Fruit fly (Drosophila melanogaster) whole organism, embryonic: Measurements from ENCODE around the gene plx.
A peak's percentile ranks its signal among the peaks of the same experiment; 100 is the strongest.

Experiments
- Blimp-1 ChIP-seq: fragments of 200-800 bp; sonication (Bioruptor generic); optimal IDR thresholded peaks from 3 replicates; lab custom pipeline; 2018; ENCODE audit warnings: missing biosample characterization, missing genetic modification characterization, mild to moderate bottlenecking, moderate library complexity, missing genetic modification reagents
- BtbVII ChIP-seq: fragments of 200-800 bp; sonication (Bioruptor generic); optimal IDR thresholded peaks from 3 replicates; lab custom pipeline; 2017; ENCODE audit warnings: missing biosample characterization, mild to moderate bottlenecking, missing genetic modification characterization
- Bteb2 ChIP-seq: fragments of 200-800 bp; sonication (Bioruptor generic); optimal IDR thresholded peaks from 2 replicates; lab custom pipeline; 2016; ENCODE audit warnings: missing biosample characterization, missing genetic modification characterization
- CG10543 ChIP-seq: fragments of 200-800 bp; sonication (Bioruptor generic); optimal IDR thresholded peaks from 3 replicates; lab custom pipeline; 2017; ENCODE audit warnings: missing biosample characterization, mild to moderate bottlenecking, missing genetic modification characterization, moderate library complexity
- CG11093 ChIP-seq: fragments of 200-800 bp; sonication (Bioruptor generic); IDR thresholded peaks from 3 replicates; pipeline ENCODE4 v1.3.6; 2022; ENCODE audit warnings: missing biosample characterization, missing genetic modification characterization
- CG11695 ChIP-seq: fragments of 200-800 bp; sonication (Bioruptor generic); IDR thresholded peaks from 3 replicates; pipeline ENCODE4 v1.3.6; 2022; ENCODE audit warnings: missing biosample characterization, missing genetic modification characterization
- CG12219 ChIP-seq: fragments of 200-800 bp; sonication (Bioruptor generic); optimal IDR thresholded peaks from 3 replicates; lab custom pipeline; 2018; ENCODE audit warnings: missing biosample characterization, mild to moderate bottlenecking, missing genetic modification characterization
- CG12769 ChIP-seq: fragments of 200-800 bp; sonication (Bioruptor generic); optimal IDR thresholded peaks from 2 replicates; lab custom pipeline; 2019; ENCODE audit warnings: missing biosample characterization, mild to moderate bottlenecking, missing genetic modification characterization, moderate library complexity
- CG15514 ChIP-seq: fragments of 200-800 bp; sonication (Bioruptor generic); optimal IDR thresholded peaks from 3 replicates; lab custom pipeline; 2017; ENCODE audit warnings: missing biosample characterization, missing genetic modification characterization, mild to moderate bottlenecking, moderate library complexity, missing genetic modification reagents
- CG15696 ChIP-seq: fragments of 200-800 bp; sonication (Bioruptor generic); optimal IDR thresholded peaks from 2 replicates; lab custom pipeline; 2019; ENCODE audit warnings: missing biosample characterization, mild to moderate bottlenecking, missing genetic modification characterization, moderate library complexity
- CG17361 ChIP-seq: fragments of 200-800 bp; sonication (Bioruptor generic); IDR thresholded peaks from 3 replicates; pipeline ENCODE4 v1.3.6; 2022; ENCODE audit warnings: missing biosample characterization, missing genetic modification characterization
- CG32767 ChIP-seq: fragments of 200-800 bp; sonication (Bioruptor generic); IDR thresholded peaks from 2 replicates; pipeline ENCODE4 v1.3.6; 2022; ENCODE audit warnings: missing biosample characterization, missing genetic modification characterization
- CG33213 ChIP-seq: fragments of 200-800 bp; sonication (Bioruptor generic); optimal IDR thresholded peaks from 3 replicates; lab custom pipeline; 2016; ENCODE audit warnings: missing biosample characterization, missing genetic modification characterization
- CG3407 ChIP-seq: fragments of 200-800 bp; sonication (Bioruptor generic); optimal IDR thresholded peaks from 2 replicates; lab custom pipeline; 2018; ENCODE audit warnings: missing biosample characterization, mild to moderate bottlenecking, missing genetic modification characterization
- CG4360 ChIP-seq: fragments of 200-800 bp; sonication (Bioruptor generic); IDR thresholded peaks from 2 replicates; pipeline ENCODE4 v1.3.6; 2022; ENCODE audit warnings: missing biosample characterization, missing genetic modification characterization
- CG6254 ChIP-seq: fragments of 200-800 bp; sonication (Bioruptor generic); optimal IDR thresholded peaks from 3 replicates; lab custom pipeline; 2017; ENCODE audit warnings: mild to moderate bottlenecking, missing biosample characterization, missing genetic modification reagents, missing genetic modification characterization
- CG8089 ChIP-seq: fragments of 200-800 bp; sonication (Bioruptor generic); optimal IDR thresholded peaks from 3 replicates; lab custom pipeline; 2016; ENCODE audit warnings: missing biosample characterization, missing genetic modification characterization
- CoRest ChIP-seq: fragments of 200-800 bp; sonication (Bioruptor generic); optimal IDR thresholded peaks from 3 replicates; lab custom pipeline; 2018; ENCODE audit warnings: missing biosample characterization, mild to moderate bottlenecking, missing genetic modification characterization, moderate library complexity
- D19B ChIP-seq: fragments of 200-800 bp; sonication (Bioruptor generic); optimal IDR thresholded peaks from 2 replicates; lab custom pipeline; 2017; ENCODE audit warnings: missing biosample characterization, mild to moderate bottlenecking, missing genetic modification characterization
- Dbx ChIP-seq: fragments of 200-800 bp; sonication (Bioruptor generic); IDR thresholded peaks from 3 replicates; pipeline ENCODE4 v1.3.6; 2022; ENCODE audit warnings: missing biosample characterization, missing genetic modification characterization
- Dfd ChIP-seq, 2 experiments: fragments of >200 bp; optimal IDR thresholded peaks; 2 replicates each; lab custom pipeline; 2017; ENCODE audit warnings: missing biosample characterization in 2 of 2, missing genetic modification characterization in 2 of 2
- Jarid2 ChIP-seq: fragments of 200-800 bp; sonication (Bioruptor generic); optimal IDR thresholded peaks from 3 replicates; lab custom pipeline; 2017; ENCODE audit warnings: mild to moderate bottlenecking, missing biosample characterization, missing genetic modification reagents, missing genetic modification characterization
- Med ChIP-seq: fragments of 200-800 bp; sonication (Bioruptor generic); peaks from one replicate; lab custom pipeline; 2016; ENCODE audit warnings: missing biosample characterization, missing genetic modification characterization, mild to moderate bottlenecking, inconsistent platforms, moderate library complexity
- NC2α ChIP-seq: fragments of 200-800 bp; sonication (Bioruptor generic); optimal IDR thresholded peaks from 2 replicates; lab custom pipeline; 2016; ENCODE audit warnings: missing biosample characterization, missing genetic modification characterization
- Nf-YA ChIP-seq: fragments of 200-800 bp; sonication (Bioruptor generic); IDR thresholded peaks from 2 replicates; pipeline ENCODE4 v1.3.6; 2022; ENCODE audit warnings: missing biosample characterization, missing genetic modification characterization
- Oaz ChIP-seq: fragments of 200-800 bp; sonication (Bioruptor generic); IDR thresholded peaks from 2 replicates; pipeline ENCODE4 v1.3.6; 2022; ENCODE audit warnings: missing biosample characterization, missing genetic modification characterization
- Rfx ChIP-seq: fragments of 200-800 bp; sonication (Bioruptor generic); IDR thresholded peaks from 2 replicates; pipeline ENCODE4 v1.3.6; 2022; ENCODE audit warnings: missing biosample characterization, missing genetic modification characterization
- Side ChIP-seq: fragments of 200-800 bp; sonication (Bioruptor generic); optimal IDR thresholded peaks from 2 replicates; lab custom pipeline; 2016; ENCODE audit warnings: missing biosample characterization, missing genetic modification characterization
- Six4 ChIP-seq: fragments of 200-800 bp; sonication (Bioruptor generic); optimal IDR thresholded peaks from 2 replicates; lab custom pipeline; 2016; ENCODE audit warnings: missing biosample characterization, missing genetic modification characterization
- Stat92E ChIP-seq, 3 experiments: fragments of >200 bp in 2 of 3; fragments of 200-800 bp in 1 of 3; sonication (Bioruptor generic) in 1 of 3; optimal IDR thresholded peaks; 2 replicates each; lab custom pipeline; 2017 to 2019; ENCODE audit warnings: missing biosample characterization in 3 of 3, missing genetic modification characterization in 3 of 3, mild to moderate bottlenecking in 1 of 3, moderate library complexity in 1 of 3
- Taf1 ChIP-seq: fragments of 200-800 bp; sonication (Bioruptor generic); IDR thresholded peaks from 2 replicates; pipeline ENCODE4 v1.3.6; 2022; ENCODE audit warnings: missing biosample characterization, missing genetic modification characterization
- ara ChIP-seq: fragments of 200-800 bp; sonication (Bioruptor generic); IDR thresholded peaks from 2 replicates; pipeline ENCODE4 v1.3.6; 2022; ENCODE audit warnings: missing biosample characterization, missing genetic modification characterization
- ash1 ChIP-seq: fragments of 200-800 bp; sonication (Bioruptor generic); optimal IDR thresholded peaks from 2 replicates; lab custom pipeline; 2018; ENCODE audit warnings: missing biosample characterization, mild to moderate bottlenecking, missing genetic modification characterization
- bcd ChIP-seq: fragments of 200-800 bp; sonication (Bioruptor generic); optimal IDR thresholded peaks from 2 replicates; lab custom pipeline; 2017; ENCODE audit warnings: missing biosample characterization, mild to moderate bottlenecking, missing genetic modification characterization
- bowl ChIP-seq: fragments of 200-800 bp; sonication (Bioruptor generic); IDR thresholded peaks from 2 replicates; pipeline ENCODE4 v1.3.6; 2022; ENCODE audit warnings: missing biosample characterization, missing genetic modification characterization
- crc ChIP-seq: fragments of 200-800 bp; sonication (Bioruptor generic); optimal IDR thresholded peaks from 2 replicates; lab custom pipeline; 2016; ENCODE audit warnings: missing biosample characterization, missing genetic modification characterization
- crp ChIP-seq, 2 experiments: fragments of 200-800 bp; sonication (Bioruptor generic); optimal IDR thresholded peaks; 2 replicates in 1 of 2; 3 replicates in 1 of 2; lab custom pipeline; 2017; ENCODE audit warnings: missing biosample characterization in 2 of 2, missing genetic modification characterization in 2 of 2, mild to moderate bottlenecking in 1 of 2, moderate library complexity in 1 of 2
- gfzf ChIP-seq: fragments of 200-800 bp; sonication (Bioruptor generic); optimal IDR thresholded peaks from 2 replicates; lab custom pipeline; 2016; ENCODE audit warnings: missing biosample characterization, mild to moderate bottlenecking, missing genetic modification characterization, moderate library complexity
- kah ChIP-seq: fragments of 200-800 bp; sonication (Bioruptor generic); optimal IDR thresholded peaks from 2 replicates; lab custom pipeline; 2018; ENCODE audit warnings: missing biosample characterization, mild to moderate bottlenecking, missing genetic modification characterization
- nerfin-2 ChIP-seq: fragments of 200-800 bp; sonication (Bioruptor generic); IDR thresholded peaks from 2 replicates; pipeline ENCODE4 v1.3.6; 2022; ENCODE audit warnings: missing biosample characterization, missing genetic modification characterization; ENCODE audit not compliant: partially characterized antibody
- oc ChIP-seq: fragments of 200-800 bp; sonication (Bioruptor generic); optimal IDR thresholded peaks from 2 replicates; lab custom pipeline; 2018; ENCODE audit warnings: missing biosample characterization, mild to moderate bottlenecking, missing genetic modification characterization, moderate library complexity
- pho ChIP-seq: fragments of 200-800 bp; sonication (Bioruptor generic); optimal IDR thresholded peaks from 2 replicates; lab custom pipeline; 2016; ENCODE audit warnings: missing biosample characterization, missing genetic modification characterization
- repo ChIP-seq: fragments of 200-800 bp; sonication (Bioruptor generic); optimal IDR thresholded peaks from 2 replicates; lab custom pipeline; 2016; ENCODE audit warnings: missing biosample characterization, missing genetic modification characterization
- slou ChIP-seq: fragments of 200-800 bp; sonication (Bioruptor generic); optimal IDR thresholded peaks from 3 replicates; lab custom pipeline; 2016; ENCODE audit warnings: missing biosample characterization, missing genetic modification characterization
- sob ChIP-seq: fragments of 200-800 bp; sonication (Bioruptor generic); IDR thresholded peaks from 2 replicates; pipeline ENCODE4 v1.3.6; 2022; ENCODE audit warnings: missing biosample characterization, missing genetic modification characterization
- trem ChIP-seq: fragments of 200-800 bp; optimal IDR thresholded peaks from 3 replicates; lab custom pipeline; 2019; ENCODE audit warnings: missing biosample characterization, mild to moderate bottlenecking, missing genetic modification characterization, moderate library complexity
- ttk ChIP-seq: fragments of 200-800 bp; sonication (Bioruptor generic); IDR thresholded peaks from 2 replicates; pipeline ENCODE4 v2.1.2; 2022; ENCODE audit warnings: missing biosample characterization, missing genetic modification characterization
- usp ChIP-seq: fragments of >200 bp; optimal IDR thresholded peaks from 2 replicates; lab custom pipeline; 2017; ENCODE audit warnings: missing biosample characterization, missing genetic modification characterization
- zen ChIP-seq: fragments of 200-800 bp; sonication (Bioruptor generic); optimal IDR thresholded peaks from 3 replicates; lab custom pipeline; 2018; ENCODE audit warnings: missing biosample characterization, mild to moderate bottlenecking, missing genetic modification characterization, moderate library complexity

plx gene

DNA sequence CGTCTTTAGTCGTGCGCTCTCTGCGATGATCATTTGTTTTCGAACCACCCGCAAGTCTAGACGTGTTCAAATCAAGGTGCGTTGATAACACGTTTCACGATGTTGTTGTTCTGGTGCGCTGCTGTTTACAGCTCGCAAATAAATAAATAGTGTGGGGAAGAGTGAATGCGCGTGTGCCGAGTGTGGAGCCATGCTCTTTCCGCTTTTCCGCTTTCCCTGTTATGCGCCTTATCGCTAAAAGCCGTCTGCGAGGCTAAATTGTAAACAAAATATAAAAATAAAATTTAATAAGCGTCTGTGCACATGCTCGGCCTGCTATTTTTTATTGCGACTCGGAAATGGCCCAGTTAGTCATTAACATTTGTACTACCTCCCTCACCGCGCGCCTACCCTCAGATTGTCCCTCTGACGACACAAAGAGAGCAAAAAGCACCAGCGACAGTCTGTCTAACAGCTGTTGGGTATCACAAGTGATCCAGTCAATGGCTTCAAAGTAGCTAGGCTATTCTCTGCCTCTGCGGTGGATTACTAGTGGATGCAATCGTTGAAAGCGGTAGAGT, 12.9 kb upstream of the plx start (continued):
- TF ChIP-seq CoRest (tag; lab: Kevin White, UChicago) = peak; percentile 61
- TF ChIP-seq CG4360 (GFP tag; lab: Robert Waterston, UW) = peak; percentile 90
- no peak for TF ChIP-seq CG12769
- peak; percentile 58 for TF ChIP-seq NC2α (GFP tag; lab: Kevin White, UChicago)
- TF ChIP-seq BtbVII (GFP tag; lab: Kevin White, UChicago) = peak; percentile 92
- peak in 1 of 2 experiments; percentile 52 for TF ChIP-seq crp (GFP tag; optimal IDR thresholded peaks at IDR 0.05; lab: Kevin White, UChicago)
- peak; percentile 50; the same call in 1 of the 2 replicates for TF ChIP-seq sob (GFP tag; lab: Robert Waterston, UW)
- TF ChIP-seq CG12219 (GFP tag; lab: Kevin White, UChicago) = peak; percentile 77
- peak; percentile 65 for TF ChIP-seq Jarid2 (GFP tag; lab: Kevin White, UChicago)
- peak; percentile 57 for TF ChIP-seq bcd (GFP tag; lab: Kevin White, UChicago)
- TF ChIP-seq Six4 (GFP tag; lab: Kevin White, UChicago) = peak; percentile 57
- peak in 1 of 3 experiments; percentile 67 for TF ChIP-seq Stat92E (GFP tag; optimal IDR thresholded peaks at IDR 0.05; lab: Kevin White, UChicago)
- peak; percentile 88 for TF ChIP-seq Side (GFP tag; lab: Kevin White, UChicago)
- TF ChIP-seq CG15514 (GFP tag; lab: Kevin White, UChicago) = peak; percentile 72
- peak; percentile 76 for TF ChIP-seq Blimp-1
- no peak for TF ChIP-seq Oaz
- TF ChIP-seq Dfd (GFP tag; optimal IDR thresholded peaks at IDR 0.05; lab: Kevin White, UChicago) = no peak
- TF ChIP-seq repo (GFP tag; lab: Kevin White, UChicago) = peak; percentile 78
- peak; percentile 59 for TF ChIP-seq CG8089 (GFP tag; lab: Kevin White, UChicago)
- TF ChIP-seq trem (tag; lab: Kevin White, UChicago) = peak; percentile 25
- TF ChIP-seq oc = peak; percentile 81
- peak; percentile 63 for TF ChIP-seq Bteb2 (GFP tag; lab: Kevin White, UChicago)
- no peak for TF ChIP-seq usp (GFP tag; lab: Kevin White, UChicago)
- TF ChIP-seq D19B (GFP tag; lab: Kevin White, UChicago) = peak; percentile 40
- no peak for TF ChIP-seq gfzf
- no peak for TF ChIP-seq slou
- peak; percentile 36; the same call in 1 of the 2 replicates for TF ChIP-seq bowl
- TF ChIP-seq Dbx (GFP tag; lab: Robert Waterston, UW) = peak; percentile 52; the same call in 1 of the 3 replicates
- peak; percentile 63; the same call in 2 of the 3 replicates for TF ChIP-seq CG17361 (GFP tag; lab: Robert Waterston, UW)
- peak; percentile 97 for TF ChIP-seq CG10543 (GFP tag; lab: Kevin White, UChicago)
- peak; percentile 80 for TF ChIP-seq CG15696 (tag; lab: Kevin White, UChicago)
- TF ChIP-seq CG6254 (GFP tag; lab: Kevin White, UChicago) = peak; percentile 66
- peak; percentile 48; the same call in 1 of the 2 replicates for TF ChIP-seq CG32767 (GFP tag; lab: Robert Waterston, UW)
- 0 out of 2 replicates have a peak, but pooled peaks have one; percentile 16 for TF ChIP-seq Taf1 (GFP tag; lab: Robert Waterston, UW)
- TF ChIP-seq ash1 (GFP tag; lab: Kevin White, UChicago) = peak; percentile 91
- TF ChIP-seq ttk (GFP tag; lab: Robert Waterston, UW) = no peak
- peak; percentile 36; the same call in 1 of the 3 replicates for TF ChIP-seq CG11093
- TF ChIP-seq Rfx (GFP tag; lab: Robert Waterston, UW) = peak; percentile 63; the same call in 1 of the 2 replicates
- TF ChIP-seq nerfin-2 = no peak
- TF ChIP-seq Nf-YA = peak; percentile 36; the same call in 1 of the 2 replicates
- peak; percentile 30 for TF ChIP-seq crc (GFP tag; lab: Kevin White, UChicago)
- TF ChIP-seq zen (tag; lab: Kevin White, UChicago) = peak; percentile 51
- peak; percentile 66 for TF ChIP-seq ara (GFP tag; lab: Robert Waterston, UW)
- peak; percentile 68 for TF ChIP-seq CG11695 (GFP tag; lab: Robert Waterston, UW)
- peak; percentile 91 for TF ChIP-seq CG3407
- TF ChIP-seq pho (GFP tag; lab: Kevin White, UChicago) = peak; percentile 18
- peak; percentile 86 for TF ChIP-seq kah (GFP tag; lab: Kevin White, UChicago)
- TF ChIP-seq Med (GFP tag; lab: Kevin White, UChicago) = peak; percentile 98
- peak; percentile 68 for TF ChIP-seq CG33213 (GFP tag; lab: Kevin White, UChicago)
